Worm (Caenorhabditis elegans) whole organism, young adult: ENCODE data around the gene mrps-26.

Experiments
- F49E8.2 ChIP-seq: sonication (generic microtip); optimal IDR thresholded peaks from 3 replicates; lab custom pipeline; 2017; ENCODE audit warnings: missing genetic modification characterization, mild to moderate bottlenecking, missing compliant biosample characterization, antibody characterized with exemption, moderate library complexity; ENCODE audit not compliant: insufficient read depth
- F57C9.4 ChIP-seq: sonication (generic microtip); optimal IDR thresholded peaks from 2 replicates; lab custom pipeline; 2017; ENCODE audit warnings: mild to moderate bottlenecking, missing genetic modification characterization, missing compliant biosample characterization
- K11D2.4 ChIP-seq: fragments of 200-800 bp; sonication (Bioruptor generic); IDR thresholded peaks from 2 replicates; pipeline ENCODE4 v1.3.6; 2022; ENCODE audit warnings: missing genetic modification reagents, missing genetic modification characterization, missing compliant biosample characterization
- Y56A3A.18 ChIP-seq: fragments of 200-800 bp; sonication (Bioruptor generic); IDR thresholded peaks from 2 replicates; pipeline ENCODE4 v1.3.6; 2022; ENCODE audit warnings: missing genetic modification reagents, missing genetic modification characterization, missing compliant biosample characterization
- attf-3 ChIP-seq: fragments of 200-800 bp; sonication (Bioruptor generic); conservative IDR thresholded peaks from 2 replicates; pipeline ENCODE4 v1.3.6; 2022; ENCODE audit warnings: missing genetic modification reagents, missing genetic modification characterization, missing compliant biosample characterization
- attf-5 ChIP-seq: fragments of 200-800 bp; sonication (Bioruptor generic); optimal IDR thresholded peaks from 2 replicates; lab custom pipeline; 2018; ENCODE audit warnings: mild to moderate bottlenecking, missing genetic modification characterization, missing compliant biosample characterization
- cebp-2 ChIP-seq: fragments of 200-800 bp; sonication (Bioruptor generic); IDR thresholded peaks from 2 replicates; pipeline ENCODE4 v1.3.6; 2022; ENCODE audit warnings: missing genetic modification characterization, missing compliant biosample characterization
- ets-4 ChIP-seq: fragments of 200-800 bp; sonication (Bioruptor generic); optimal IDR thresholded peaks from 2 replicates; lab custom pipeline; 2018; ENCODE audit warnings: mild to moderate bottlenecking, missing genetic modification characterization, missing compliant biosample characterization
- lag-1 ChIP-seq: fragments of 200-800 bp; sonication (Bioruptor generic); IDR thresholded peaks from 2 replicates; pipeline ENCODE4 v1.3.6; 2022; ENCODE audit warnings: missing genetic modification reagents, missing genetic modification characterization, missing compliant biosample characterization
- pha-4 ChIP-seq: fragments of 150-350 bp; sonication (generic microtip); optimal IDR thresholded peaks from 2 replicates; lab custom pipeline; 2014; ENCODE audit warnings: missing biosample characterization, missing genetic modification reagents, missing genetic modification characterization
- snpc-1.1 ChIP-seq: sonication (generic microtip); optimal IDR thresholded peaks from 2 replicates; lab custom pipeline; 2017; ENCODE audit warnings: missing genetic modification characterization, mild to moderate bottlenecking, missing compliant biosample characterization, antibody characterized with exemption, moderate library complexity, missing genotype, missing genetic modification reagents; ENCODE audit not compliant: insufficient read depth
- snpc-4 ChIP-seq, 5 experiments: fragments of 150-350 bp in 1 of 5; sonication (generic microtip) in 4 of 5; optimal IDR thresholded peaks; 2 replicates each; lab custom pipeline; 2014 to 2018; ENCODE audit warnings: missing genetic modification characterization in 5 of 5, missing biosample characterization in 3 of 5, antibody characterized with exemption in 2 of 5, mild to moderate bottlenecking in 2 of 5, missing compliant biosample characterization in 2 of 5, missing genotype in 2 of 5, moderate library complexity in 2 of 5, missing genetic modification reagents in 1 of 5
- ztf-25 ChIP-seq: fragments of 200-800 bp; sonication (Bioruptor generic); IDR thresholded peaks from 2 replicates; pipeline ENCODE4 v1.3.6; 2022; ENCODE audit warnings: missing genetic modification reagents, missing genetic modification characterization, missing compliant biosample characterization

DNA sequence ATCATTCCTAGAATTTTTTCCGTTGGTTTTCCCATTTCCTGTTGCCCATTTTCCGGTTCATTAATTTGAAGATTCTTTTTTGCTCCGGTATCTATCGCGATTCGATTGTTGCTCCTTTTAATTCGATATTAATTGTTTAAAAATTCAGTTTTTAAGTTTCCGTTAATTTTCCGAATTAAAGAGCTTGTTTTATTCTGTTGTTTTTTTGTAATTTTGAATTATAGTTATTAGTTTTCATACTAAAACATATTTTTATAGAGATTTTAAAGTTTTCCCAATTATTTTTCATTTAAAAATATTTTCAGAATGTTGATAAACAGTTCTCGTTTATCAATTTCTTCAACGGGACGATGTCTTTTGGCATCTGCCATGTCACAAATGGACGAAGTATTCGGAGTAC is at the start of gene mrps-26:
- no peak for TF ChIP-seq snpc-1.1 (tag; lab: Kevin White, UChicago)
- no peak for TF ChIP-seq attf-5 (GFP tag; lab: Kevin White, UChicago)
- no peak for TF ChIP-seq cebp-2 (GFP tag; lab: Robert Waterston, UW)
- no peak for TF ChIP-seq K11D2.4 (GFP tag; lab: Robert Waterston, UW)
- no peak for TF ChIP-seq Y56A3A.18
- no peak for TF ChIP-seq lag-1
- TF ChIP-seq pha-4 (tag; lab: Kevin White, UChicago): no peak
- no peak for TF ChIP-seq F57C9.4 (tag; lab: Kevin White, UChicago)
- TF ChIP-seq ztf-25 (GFP tag; lab: Robert Waterston, UW): no peak
- TF ChIP-seq attf-3: no peak
- no peak for TF ChIP-seq snpc-4 (GFP tag; optimal IDR thresholded peaks at IDR 0.05; lab: Kevin White, UChicago)
- no peak for TF ChIP-seq snpc-4 (tag; optimal IDR thresholded peaks at IDR 0.05; lab: Kevin White, UChicago)
- TF ChIP-seq ets-4 (GFP tag; lab: Kevin White, UChicago): no peak
- no peak for TF ChIP-seq F49E8.2 (tag; lab: Kevin White, UChicago)
